Worm (Caenorhabditis elegans) whole organism, young adult: Measurements from ENCODE around the gene npr-35.

ENCODE experiments used
- B0336.3 ChIP-seq: fragments of 200-800 bp; sonication (Bioruptor generic); IDR thresholded peaks from 2 replicates; pipeline ENCODE4 v1.3.6; 2022; ENCODE audit warnings: missing genetic modification characterization, missing compliant biosample characterization
- D2030.7 ChIP-seq: fragments of 200-800 bp; sonication (Bioruptor generic); IDR thresholded peaks from 2 replicates; pipeline ENCODE4 v1.3.6; 2022; ENCODE audit warnings: missing genetic modification reagents, missing genetic modification characterization, missing compliant biosample characterization
- F33H1.4 ChIP-seq: fragments of 200-800 bp; sonication (Bioruptor generic); IDR thresholded peaks from 2 replicates; pipeline ENCODE4 v1.3.6; 2022; ENCODE audit warnings: missing genetic modification reagents, missing genetic modification characterization, missing compliant biosample characterization
- F49E8.2 ChIP-seq: sonication (generic microtip); optimal IDR thresholded peaks from 3 replicates; lab custom pipeline; 2017; ENCODE audit warnings: missing genetic modification characterization, mild to moderate bottlenecking, missing compliant biosample characterization, antibody characterized with exemption, moderate library complexity; ENCODE audit not compliant: insufficient read depth
- F57A8.1 ChIP-seq: fragments of 200-800 bp; sonication (Bioruptor generic); optimal IDR thresholded peaks from 2 replicates; lab custom pipeline; 2018; ENCODE audit warnings: mild to moderate bottlenecking, missing genetic modification characterization, moderate library complexity, missing compliant biosample characterization
- K11D2.4 ChIP-seq: fragments of 200-800 bp; sonication (Bioruptor generic); IDR thresholded peaks from 2 replicates; pipeline ENCODE4 v1.3.6; 2022; ENCODE audit warnings: missing genetic modification reagents, missing genetic modification characterization, missing compliant biosample characterization
- K12H6.12 ChIP-seq: fragments of 200-800 bp; sonication (Bioruptor generic); optimal IDR thresholded peaks from 2 replicates; lab custom pipeline; 2018; ENCODE audit warnings: mild to moderate bottlenecking, missing genetic modification characterization, missing compliant biosample characterization
- attf-3 ChIP-seq: fragments of 200-800 bp; sonication (Bioruptor generic); conservative IDR thresholded peaks from 2 replicates; pipeline ENCODE4 v1.3.6; 2022; ENCODE audit warnings: missing genetic modification reagents, missing genetic modification characterization, missing compliant biosample characterization
- attf-5 ChIP-seq: fragments of 200-800 bp; sonication (Bioruptor generic); optimal IDR thresholded peaks from 2 replicates; lab custom pipeline; 2018; ENCODE audit warnings: mild to moderate bottlenecking, missing genetic modification characterization, missing compliant biosample characterization
- cebp-1 ChIP-seq, 2 experiments: fragments of 200-800 bp in 1 of 2; sonication (Bioruptor generic) in 1 of 2; sonication (generic microtip) in 1 of 2; IDR thresholded peaks in 1 of 2; optimal IDR thresholded peaks in 1 of 2; 2 replicates each; pipeline versions ENCODE4 v1.3.6 to Lab custom; 2017 to 2022; ENCODE audit warnings: missing compliant biosample characterization in 2 of 2, missing genetic modification characterization in 2 of 2, mild to moderate bottlenecking in 1 of 2, missing genetic modification reagents in 1 of 2, moderate library complexity in 1 of 2
- cebp-2 ChIP-seq: fragments of 200-800 bp; sonication (Bioruptor generic); IDR thresholded peaks from 2 replicates; pipeline ENCODE4 v1.3.6; 2022; ENCODE audit warnings: missing genetic modification characterization, missing compliant biosample characterization
- ceh-79 ChIP-seq: sonication (generic microtip); optimal IDR thresholded peaks from 2 replicates; lab custom pipeline; 2017; ENCODE audit warnings: mild to moderate bottlenecking, missing genetic modification characterization, missing compliant biosample characterization
- dox-1 ChIP-seq: fragments of 200-800 bp; sonication (Bioruptor generic); IDR thresholded peaks from 2 replicates; pipeline ENCODE4 v1.3.6; 2022; ENCODE audit warnings: missing genetic modification reagents, missing genetic modification characterization, missing compliant biosample characterization
- dpl-1 ChIP-seq: fragments of 150-350 bp; optimal IDR thresholded peaks from 2 replicates; lab custom pipeline; 2014; ENCODE audit warnings: missing biosample characterization, missing genetic modification reagents, missing genetic modification characterization
- egl-44 ChIP-seq: fragments of 200-800 bp; sonication (Bioruptor generic); IDR thresholded peaks from 2 replicates; pipeline ENCODE4 v1.3.6; 2022; ENCODE audit warnings: missing genetic modification reagents, missing genetic modification characterization, missing compliant biosample characterization
- hmg-1.2 ChIP-seq: fragments of 200-800 bp; sonication (Bioruptor generic); IDR thresholded peaks from 2 replicates; pipeline ENCODE4 v1.3.6; 2022; ENCODE audit warnings: missing genetic modification reagents, missing genetic modification characterization, missing compliant biosample characterization
- hrde-1 ChIP-seq: sonication (generic microtip); optimal IDR thresholded peaks from 2 replicates; lab custom pipeline; 2016; ENCODE audit warnings: missing genetic modification characterization, mild to moderate bottlenecking, missing compliant biosample characterization, moderate library complexity, missing genotype, missing genetic modification reagents, borderline replicate concordance
- let-526 ChIP-seq: fragments of 200-800 bp; sonication (Bioruptor generic); IDR thresholded peaks from 2 replicates; pipeline ENCODE4 v1.3.6; 2022; ENCODE audit warnings: missing genetic modification reagents, missing genetic modification characterization, missing compliant biosample characterization
- let-607 ChIP-seq, 2 experiments: fragments of 200-800 bp in 1 of 2; sonication (Bioruptor generic) in 1 of 2; sonication (generic microtip) in 1 of 2; optimal IDR thresholded peaks; 2 replicates each; lab custom pipeline; 2016 to 2018; ENCODE audit warnings: mild to moderate bottlenecking in 2 of 2, missing compliant biosample characterization in 2 of 2, missing genetic modification characterization in 2 of 2, moderate library complexity in 2 of 2, missing genotype in 1 of 2
- lin-40 ChIP-seq: sonication (generic microtip); optimal IDR thresholded peaks from 2 replicates; lab custom pipeline; 2016; ENCODE audit warnings: missing genetic modification characterization, mild to moderate bottlenecking, missing compliant biosample characterization, missing genotype, missing genetic modification reagents
- lin-54 ChIP-seq: fragments of 200-800 bp; sonication (Bioruptor generic); optimal IDR thresholded peaks from 2 replicates; lab custom pipeline; 2018; ENCODE audit warnings: mild to moderate bottlenecking, missing genetic modification characterization, missing compliant biosample characterization
- lir-1 ChIP-seq: fragments of 200-800 bp; sonication (Bioruptor generic); conservative IDR thresholded peaks from 2 replicates; pipeline ENCODE4 v1.3.6; 2022; ENCODE audit warnings: missing genetic modification reagents, missing genetic modification characterization, missing compliant biosample characterization
- madf-10 ChIP-seq: sonication (generic microtip); optimal IDR thresholded peaks from 2 replicates; lab custom pipeline; 2016; ENCODE audit warnings: mild to moderate bottlenecking, missing genetic modification characterization, missing compliant biosample characterization
- madf-3 ChIP-seq: fragments of 200-800 bp; sonication (Bioruptor generic); IDR thresholded peaks from 2 replicates; pipeline ENCODE4 v1.3.6; 2022; ENCODE audit warnings: missing genetic modification reagents, missing genetic modification characterization, missing compliant biosample characterization
- madf-8 ChIP-seq: fragments of 200-800 bp; sonication (Bioruptor generic); conservative IDR thresholded peaks from 2 replicates; pipeline ENCODE4 v1.3.6; 2022; ENCODE audit warnings: missing genetic modification reagents, missing genetic modification characterization, missing compliant biosample characterization
- mcd-1 ChIP-seq: fragments of 200-800 bp; sonication (Bioruptor generic); IDR thresholded peaks from 2 replicates; pipeline ENCODE4 v1.3.6; 2022; ENCODE audit warnings: missing genetic modification reagents, missing genetic modification characterization, missing compliant biosample characterization
- nfya-1 ChIP-seq: sonication (generic microtip); optimal IDR thresholded peaks from 2 replicates; lab custom pipeline; 2017; ENCODE audit warnings: antibody characterized with exemption, missing compliant biosample characterization, missing genetic modification characterization, borderline replicate concordance; ENCODE audit not compliant: insufficient read depth
- nhr-27 ChIP-seq: fragments of 200-800 bp; sonication (Bioruptor generic); optimal IDR thresholded peaks from 2 replicates; lab custom pipeline; 2018; ENCODE audit warnings: mild to moderate bottlenecking, missing genetic modification characterization, moderate library complexity, missing compliant biosample characterization
- rpc-1 ChIP-seq, 2 experiments: fragments of 150-350 bp in 1 of 2; sonication (generic microtip) in 1 of 2; optimal IDR thresholded peaks; 2 replicates each; lab custom pipeline; 2014 to 2018; ENCODE audit warnings: missing biosample characterization in 1 of 2, missing genetic modification characterization in 1 of 2, missing genetic modification reagents in 1 of 2, missing genotype in 1 of 2
- snpc-3.4 ChIP-seq: sonication (generic microtip); optimal IDR thresholded peaks from 2 replicates; lab custom pipeline; 2017; ENCODE audit warnings: missing genetic modification characterization, mild to moderate bottlenecking, missing compliant biosample characterization, antibody characterized with exemption, moderate library complexity, missing genotype, missing genetic modification reagents
- sptf-2 ChIP-seq: fragments of 200-800 bp; sonication (Bioruptor generic); optimal IDR thresholded peaks from 2 replicates; lab custom pipeline; 2018; ENCODE audit warnings: mild to moderate bottlenecking, missing genetic modification characterization, missing compliant biosample characterization
- tbp1 ChIP-seq: fragments of 200-800 bp; sonication (Bioruptor generic); optimal IDR thresholded peaks from 2 replicates; lab custom pipeline; 2018; ENCODE audit warnings: mild to moderate bottlenecking, missing genetic modification characterization, missing compliant biosample characterization
- tbx-9 ChIP-seq: sonication (generic microtip); optimal IDR thresholded peaks from 2 replicates; lab custom pipeline; 2016; ENCODE audit warnings: borderline replicate concordance, missing genetic modification characterization, inconsistent platforms, missing compliant biosample characterization
- tlf-1 ChIP-seq: fragments of 200-800 bp; sonication (Bioruptor generic); optimal IDR thresholded peaks from 2 replicates; lab custom pipeline; 2018; ENCODE audit warnings: mild to moderate bottlenecking, missing genetic modification characterization, missing compliant biosample characterization
- zfh-2 ChIP-seq: fragments of 200-800 bp; sonication (Bioruptor generic); conservative IDR thresholded peaks from 2 replicates; pipeline ENCODE4 v1.3.6; 2022; ENCODE audit warnings: missing genetic modification reagents, missing genetic modification characterization, missing compliant biosample characterization
- ztf-18 ChIP-seq: sonication (generic microtip); optimal IDR thresholded peaks from 2 replicates; lab custom pipeline; 2016; ENCODE audit warnings: missing genotype, mild to moderate bottlenecking, missing genetic modification characterization, missing compliant biosample characterization
- ztf-26 ChIP-seq: sonication (generic microtip); optimal IDR thresholded peaks from 2 replicates; lab custom pipeline; 2017; ENCODE audit warnings: missing genetic modification characterization, missing compliant biosample characterization
- ztf-6 ChIP-seq: fragments of 200-800 bp; sonication (Bioruptor generic); IDR thresholded peaks from 2 replicates; pipeline ENCODE4 v1.3.6; 2022; ENCODE audit warnings: missing genetic modification reagents, missing genetic modification characterization, missing compliant biosample characterization

Gene npr-35

DNA sequence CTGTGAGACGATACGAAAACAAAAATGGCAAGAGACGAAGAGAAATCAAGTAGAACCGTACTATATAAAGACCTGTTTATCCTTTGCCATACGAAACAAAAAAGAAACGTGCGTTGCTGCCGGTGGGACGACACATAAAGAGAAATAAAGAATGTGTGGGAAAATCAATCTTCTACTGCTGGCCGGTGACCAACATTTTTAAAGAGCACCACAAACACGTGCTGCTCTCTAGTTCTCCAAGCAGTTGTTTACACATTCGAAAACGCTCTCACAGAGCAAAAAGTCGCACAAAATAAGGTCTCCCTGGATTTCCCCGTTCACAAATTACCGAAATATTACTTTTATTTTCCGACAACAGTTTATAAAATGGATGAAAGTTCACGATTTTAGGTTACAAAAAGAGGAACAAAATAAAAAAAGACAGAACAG lies 45.9 kb downstream of the npr-35 start, which contains the start of gene imp-3 (continued):
- peak; percentile 43 for TF ChIP-seq lin-54
- 0 out of 2 replicates have a peak, but pooled peaks have one; percentile 48 for TF ChIP-seq egl-44 (GFP tag; lab: Robert Waterston, UW)
- TF ChIP-seq hrde-1 (tag; lab: Kevin White, UChicago): peak; percentile 70
- TF ChIP-seq cebp-1 (GFP tag; IDR thresholded peaks at IDR 0.05; lab: Robert Waterston, UW): no peak
- peak; percentile 76 for TF ChIP-seq cebp-1 (tag; optimal IDR thresholded peaks at IDR 0.05; lab: Kevin White, UChicago)
- no peak for TF ChIP-seq nfya-1 (tag; lab: Kevin White, UChicago)
- TF ChIP-seq ztf-26 (tag; lab: Kevin White, UChicago): no peak
- peak; percentile 18 for TF ChIP-seq ztf-18
- TF ChIP-seq tbp1: peak; percentile 60
- TF ChIP-seq nhr-27 (tag; lab: Kevin White, UChicago): no peak
- peak; percentile 60 for TF ChIP-seq lin-40
- peak; percentile 19 to 24 for TF ChIP-seq let-607 (tag; optimal IDR thresholded peaks at IDR 0.05; lab: Kevin White, UChicago)
- peak; percentile 45 for TF ChIP-seq madf-10 (tag; lab: Kevin White, UChicago)
- TF ChIP-seq ztf-6 (GFP tag; lab: Robert Waterston, UW): no peak
- TF ChIP-seq attf-5: peak; percentile 74
- TF ChIP-seq dpl-1 (GFP tag; lab: Kevin White, UChicago): no peak
- peak; percentile 81 for TF ChIP-seq F49E8.2 (tag; lab: Kevin White, UChicago)
- TF ChIP-seq sptf-2 (GFP tag; lab: Kevin White, UChicago): no peak
- TF ChIP-seq rpc-1 (optimal IDR thresholded peaks at IDR 0.05; lab: Kevin White, UChicago): no peak
- TF ChIP-seq rpc-1 (tag; optimal IDR thresholded peaks at IDR 0.05; lab: Kevin White, UChicago): no peak
- peak; percentile 22 for TF ChIP-seq snpc-3.4
- TF ChIP-seq K11D2.4 (GFP tag; lab: Robert Waterston, UW): peak; percentile 61
- peak; percentile 51 for TF ChIP-seq K12H6.12 (tag; lab: Kevin White, UChicago)
- TF ChIP-seq F57A8.1 (GFP tag; lab: Kevin White, UChicago): no peak
- TF ChIP-seq tlf-1 (GFP tag; lab: Kevin White, UChicago): peak; percentile 53
- peak; percentile 68; the same call in 1 of the 2 replicates for TF ChIP-seq dox-1 (GFP tag; lab: Robert Waterston, UW)
- TF ChIP-seq D2030.7 (GFP tag; lab: Robert Waterston, UW): no peak
- no peak for TF ChIP-seq cebp-2 (GFP tag; lab: Robert Waterston, UW)
- TF ChIP-seq mcd-1: peak; percentile 73
- peak; percentile 80 for TF ChIP-seq B0336.3 (GFP tag; lab: Robert Waterston, UW)
- 0 out of 2 replicates have a peak, but pooled peaks have one; percentile 22 for TF ChIP-seq lir-1

DNA sequence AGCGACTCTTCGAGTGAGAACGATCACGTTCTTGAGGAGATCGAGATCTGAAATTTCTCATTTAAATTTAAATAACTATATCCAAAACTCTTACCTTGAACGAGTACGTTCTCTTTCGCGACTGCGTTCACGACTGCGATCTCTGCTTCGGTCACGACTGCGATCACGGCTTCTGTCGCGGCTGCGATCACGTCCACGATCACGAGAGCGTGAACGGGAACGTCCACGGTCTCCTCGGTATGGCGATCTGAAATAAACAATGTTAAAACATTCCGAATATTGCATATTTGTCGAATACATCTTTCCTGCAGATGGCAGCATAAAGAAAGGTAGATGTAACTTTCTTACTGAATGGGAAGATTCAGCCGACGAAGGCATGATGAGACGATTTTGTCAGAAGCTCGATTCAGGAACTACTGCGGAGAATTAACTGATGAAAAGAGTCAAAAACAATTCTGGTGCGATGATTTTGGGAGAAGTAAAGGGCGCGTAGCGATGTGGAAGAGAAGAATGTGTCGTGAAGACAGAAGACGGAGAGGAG lies 46.6 kb downstream of the npr-35 start:
- TF ChIP-seq F33H1.4 (GFP tag; lab: Robert Waterston, UW) (no peak), attf-3 (no peak), madf-3 (peak; percentile 57; the same call in 1 of the 2 replicates), ceh-79 (tag; lab: Kevin White, UChicago) (no peak), tbx-9 (tag; lab: Kevin White, UChicago) (no peak), zfh-2 (peak; percentile 36; the same call in 1 of the 2 replicates), let-526 (GFP tag; lab: Robert Waterston, UW) (0 out of 2 replicates have a peak, but pooled peaks have one; percentile 47), mcd-1 (peak; percentile 7; the same call in 1 of the 2 replicates), madf-8 (GFP tag; lab: Robert Waterston, UW) (0 out of 2 replicates have a peak, but pooled peaks have one; percentile 12), hmg-1.2 (GFP tag; lab: Robert Waterston, UW) (no peak)
